Fruit fly (Drosophila melanogaster) whole organism, prepupa: ENCODE measurements around the gene CG15145.

Source experiments
- CG10669 ChIP-seq: fragments of 200-800 bp; sonication (Bioruptor generic); optimal IDR thresholded peaks from 3 replicates; lab custom pipeline; 2018; ENCODE audit warnings: missing biosample characterization, mild to moderate bottlenecking, missing genetic modification characterization, moderate library complexity
- CG11762 ChIP-seq: fragments of 200-800 bp; sonication (Bioruptor generic); optimal IDR thresholded peaks from 3 replicates; lab custom pipeline; 2016; ENCODE audit warnings: missing biosample characterization, missing genetic modification characterization; ENCODE audit not compliant: insufficient read depth
- CG11902 ChIP-seq: fragments of 200-800 bp; sonication (Bioruptor generic); optimal IDR thresholded peaks from 3 replicates; lab custom pipeline; 2016; ENCODE audit warnings: missing biosample characterization, missing genetic modification characterization
- CG1621 ChIP-seq: fragments of 200-800 bp; sonication (Bioruptor generic); optimal IDR thresholded peaks from 3 replicates; lab custom pipeline; 2018; ENCODE audit warnings: missing biosample characterization, mild to moderate bottlenecking, missing genetic modification characterization
- CG3032 ChIP-seq: fragments of 200-800 bp; optimal IDR thresholded peaks from 2 replicates; lab custom pipeline; 2019; ENCODE audit warnings: missing biosample characterization, mild to moderate bottlenecking, missing genetic modification characterization, moderate library complexity
- CG31627 ChIP-seq: fragments of 200-800 bp; sonication (Bioruptor generic); optimal IDR thresholded peaks from 3 replicates; lab custom pipeline; 2016; ENCODE audit warnings: missing biosample characterization, missing genetic modification characterization
- CG34406 ChIP-seq: fragments of 200-800 bp; sonication (Bioruptor generic); optimal IDR thresholded peaks from 3 replicates; lab custom pipeline; 2016; ENCODE audit warnings: missing biosample characterization, missing genetic modification characterization
- CG4318 ChIP-seq: fragments of 200-800 bp; sonication (Bioruptor generic); optimal IDR thresholded peaks from 3 replicates; lab custom pipeline; 2017; ENCODE audit warnings: missing biosample characterization, mild to moderate bottlenecking, missing genetic modification characterization
- CG6163 ChIP-seq: fragments of 200-800 bp; sonication (Bioruptor generic); IDR thresholded peaks from 3 replicates; pipeline ENCODE4 v1.3.6; 2022; ENCODE audit warnings: missing biosample characterization, missing genetic modification characterization
- CG6808 ChIP-seq: fragments of 200-800 bp; sonication (Bioruptor generic); optimal IDR thresholded peaks from 3 replicates; lab custom pipeline; 2017; ENCODE audit warnings: missing biosample characterization, missing genetic modification characterization, mild to moderate bottlenecking, moderate library complexity, missing genetic modification reagents
- CG7368 ChIP-seq: fragments of 200-800 bp; sonication (Bioruptor generic); optimal IDR thresholded peaks from 3 replicates; lab custom pipeline; 2016; ENCODE audit warnings: missing biosample characterization, missing genetic modification characterization
- CG8119 ChIP-seq: fragments of 200-800 bp; sonication (Bioruptor generic); IDR thresholded peaks from 3 replicates; pipeline ENCODE4 v1.3.6; 2022; ENCODE audit warnings: missing biosample characterization, missing genetic modification characterization
- CG8319 ChIP-seq: fragments of 200-800 bp; sonication (Bioruptor generic); optimal IDR thresholded peaks from 3 replicates; lab custom pipeline; 2016; ENCODE audit warnings: missing biosample characterization, missing genetic modification characterization
- CG8632 ChIP-seq: fragments of 200-800 bp; sonication (Bioruptor generic); optimal IDR thresholded peaks from 3 replicates; lab custom pipeline; 2016; ENCODE audit warnings: missing biosample characterization, missing genetic modification characterization
- Eip78C ChIP-seq: fragments of 200-800 bp; sonication (Bioruptor generic); peaks from one replicate; lab custom pipeline; 2016; ENCODE audit warnings: missing biosample characterization, missing genetic modification characterization
- Eip93F ChIP-seq: fragments of 200-800 bp; sonication (Bioruptor generic); optimal IDR thresholded peaks from 2 replicates; lab custom pipeline; 2016; ENCODE audit warnings: missing biosample characterization, mild to moderate bottlenecking, missing genetic modification characterization
- Ets21C ChIP-seq: fragments of 200-800 bp; sonication (Bioruptor generic); optimal IDR thresholded peaks from 3 replicates; lab custom pipeline; 2016; ENCODE audit warnings: missing biosample characterization, missing genetic modification characterization
- Hr38 ChIP-seq: sonication (Bioruptor generic); optimal IDR thresholded peaks from 2 replicates; lab custom pipeline; 2016; ENCODE audit warnings: missing biosample characterization, missing genetic modification characterization
- Hr4 ChIP-seq: fragments of 200-800 bp; sonication (Bioruptor generic); optimal IDR thresholded peaks from 3 replicates; lab custom pipeline; 2016; ENCODE audit warnings: missing biosample characterization, missing genetic modification characterization
- Met ChIP-seq: fragments of 200-800 bp; sonication (Bioruptor generic); optimal IDR thresholded peaks from 3 replicates; lab custom pipeline; 2016; ENCODE audit warnings: missing biosample characterization, missing genetic modification characterization
- OdsH ChIP-seq: fragments of 200-800 bp; sonication (Bioruptor generic); optimal IDR thresholded peaks from 3 replicates; lab custom pipeline; 2016; ENCODE audit warnings: missing biosample characterization, missing genetic modification characterization
- Smox ChIP-seq: fragments of 200-800 bp; sonication (Bioruptor generic); optimal IDR thresholded peaks from 3 replicates; lab custom pipeline; 2016; ENCODE audit warnings: missing biosample characterization, missing genetic modification characterization
- Sox102F ChIP-seq: fragments of 200-800 bp; sonication (Bioruptor generic); optimal IDR thresholded peaks from 2 replicates; lab custom pipeline; 2016; ENCODE audit warnings: missing biosample characterization, mild to moderate bottlenecking, missing genetic modification characterization
- Sox14 ChIP-seq: fragments of 200-800 bp; sonication (Bioruptor generic); optimal IDR thresholded peaks from 3 replicates; lab custom pipeline; 2016; ENCODE audit warnings: missing biosample characterization, missing genetic modification characterization
- Sox15 ChIP-seq: fragments of 200-800 bp; sonication (Bioruptor generic); optimal IDR thresholded peaks from 3 replicates; lab custom pipeline; 2016; ENCODE audit warnings: missing biosample characterization, missing genetic modification characterization
- achi ChIP-seq: fragments of 200-800 bp; sonication (Bioruptor generic); optimal IDR thresholded peaks from 3 replicates; lab custom pipeline; 2016; ENCODE audit warnings: missing biosample characterization, missing genetic modification characterization
- acj6 ChIP-seq: fragments of 200-800 bp; sonication (Bioruptor generic); optimal IDR thresholded peaks from 3 replicates; lab custom pipeline; 2016; ENCODE audit warnings: missing biosample characterization, missing genetic modification characterization
- cyc ChIP-seq: fragments of 200-800 bp; sonication (Bioruptor generic); optimal IDR thresholded peaks from 3 replicates; lab custom pipeline; 2016; ENCODE audit warnings: missing biosample characterization, missing genetic modification characterization
- dac ChIP-seq: fragments of 200-800 bp; sonication (Bioruptor generic); optimal IDR thresholded peaks from 2 replicates; lab custom pipeline; 2017; ENCODE audit warnings: missing biosample characterization, mild to moderate bottlenecking, missing genetic modification characterization
- dsx ChIP-seq: fragments of 200-800 bp; optimal IDR thresholded peaks from 3 replicates; lab custom pipeline; 2019; ENCODE audit warnings: missing biosample characterization, mild to moderate bottlenecking, missing genetic modification characterization, moderate library complexity; ENCODE audit not compliant: poor library complexity, severe bottlenecking
- eg ChIP-seq: fragments of 200-800 bp; sonication (Bioruptor generic); IDR thresholded peaks from 3 replicates; pipeline ENCODE4 v1.3.6; 2022; ENCODE audit warnings: missing biosample characterization, missing genetic modification characterization
- esn ChIP-seq: fragments of 200-800 bp; sonication (Bioruptor generic); optimal IDR thresholded peaks from 2 replicates; lab custom pipeline; 2016; ENCODE audit warnings: missing biosample characterization, mild to moderate bottlenecking, missing genetic modification characterization, moderate library complexity
- fd59A ChIP-seq: fragments of 200-800 bp; sonication (Bioruptor generic); optimal IDR thresholded peaks from 2 replicates; lab custom pipeline; 2017; ENCODE audit warnings: missing biosample characterization, mild to moderate bottlenecking, missing genetic modification characterization, missing genetic modification reagents
- fd85E ChIP-seq: fragments of 200-800 bp; sonication (Bioruptor generic); optimal IDR thresholded peaks from 3 replicates; lab custom pipeline; 2016; ENCODE audit warnings: missing biosample characterization, missing genetic modification characterization
- fkh ChIP-seq: fragments of 200-800 bp; sonication (Bioruptor generic); optimal IDR thresholded peaks from 3 replicates; lab custom pipeline; 2017; ENCODE audit warnings: missing biosample characterization, mild to moderate bottlenecking, missing genetic modification characterization, moderate library complexity
- lz ChIP-seq: fragments of 200-800 bp; sonication (Bioruptor generic); optimal IDR thresholded peaks from 3 replicates; lab custom pipeline; 2016; ENCODE audit warnings: missing biosample characterization, missing genetic modification characterization
- net ChIP-seq: fragments of 200-800 bp; sonication (Bioruptor generic); optimal IDR thresholded peaks from 3 replicates; lab custom pipeline; 2016; ENCODE audit warnings: missing biosample characterization, missing genetic modification characterization
- ss ChIP-seq, 2 experiments: fragments of 200-800 bp; sonication (Bioruptor generic); optimal IDR thresholded peaks; 2 replicates in 1 of 2; 3 replicates in 1 of 2; lab custom pipeline; 2017 to 2018; ENCODE audit warnings: mild to moderate bottlenecking in 2 of 2, missing biosample characterization in 2 of 2, missing genetic modification characterization in 2 of 2, moderate library complexity in 1 of 2
- svp ChIP-seq: fragments of 200-800 bp; sonication (Bioruptor generic); peaks from one replicate; lab custom pipeline; 2016; ENCODE audit warnings: missing biosample characterization, missing genetic modification characterization
- topi ChIP-seq: fragments of 200-800 bp; sonication (Bioruptor generic); optimal IDR thresholded peaks from 3 replicates; lab custom pipeline; 2016; ENCODE audit warnings: missing biosample characterization, missing genetic modification characterization

Gene CG15145

dm6 chr2L:17564682-17565081 lies 32.6 kb upstream of the CG15145 start:
- TF ChIP-seq fd85E (GFP tag; lab: Kevin White, UChicago): no peak
- no peak for TF ChIP-seq CG4318 (GFP tag; lab: Kevin White, UChicago)
- no peak for TF ChIP-seq topi (GFP tag; lab: Kevin White, UChicago)
- TF ChIP-seq Eip78C (GFP tag; lab: Kevin White, UChicago): no peak
- no peak for TF ChIP-seq cyc (GFP tag; lab: Kevin White, UChicago)
- no peak for TF ChIP-seq net (GFP tag; lab: Kevin White, UChicago)
- no peak for TF ChIP-seq CG1621 (tag; lab: Kevin White, UChicago)
- no peak for TF ChIP-seq CG11902 (GFP tag; lab: Kevin White, UChicago)
- TF ChIP-seq achi (GFP tag; lab: Kevin White, UChicago): no peak
- TF ChIP-seq CG6163: no peak
- TF ChIP-seq OdsH (GFP tag; lab: Kevin White, UChicago): no peak
- no peak for TF ChIP-seq CG3032 (tag; lab: Kevin White, UChicago)
- no peak for TF ChIP-seq acj6 (GFP tag; lab: Kevin White, UChicago)

- no peak for TF ChIP-seq CG8319
- TF ChIP-seq CG7368 (GFP tag; lab: Kevin White, UChicago): no peak
These were observed 29.9 kb upstream of the CG15145 start for dm6 chr2L:17561914-17562313.

- no peak for TF ChIP-seq CG7368 (GFP tag; lab: Kevin White, UChicago)
- no peak for TF ChIP-seq svp (GFP tag; lab: Kevin White, UChicago)
- TF ChIP-seq Hr38 (GFP tag; lab: Kevin White, UChicago): no peak
- TF ChIP-seq Ets21C (GFP tag; lab: Kevin White, UChicago): no peak
- TF ChIP-seq Eip78C (GFP tag; lab: Kevin White, UChicago): peak; percentile 3
- no peak for TF ChIP-seq OdsH (GFP tag; lab: Kevin White, UChicago)
- no peak for TF ChIP-seq CG8319
- no peak for TF ChIP-seq CG6808 (GFP tag; lab: Kevin White, UChicago)
These were observed 28.3 kb upstream of the CG15145 start for dm6 chr2L:17560125-17561019.

- TF ChIP-seq CG31627 (GFP tag; lab: Kevin White, UChicago): no peak
- no peak for TF ChIP-seq ss (GFP tag; optimal IDR thresholded peaks at IDR 0.05; lab: Kevin White, UChicago)
- no peak for TF ChIP-seq Eip78C (GFP tag; lab: Kevin White, UChicago)
- no peak for TF ChIP-seq Eip93F (GFP tag; lab: Kevin White, UChicago)
- no peak for TF ChIP-seq acj6 (GFP tag; lab: Kevin White, UChicago)
- no peak for TF ChIP-seq CG4318 (GFP tag; lab: Kevin White, UChicago)
- no peak for TF ChIP-seq CG34406 (GFP tag; lab: Kevin White, UChicago)
- TF ChIP-seq fd59A (GFP tag; lab: Kevin White, UChicago): no peak
- TF ChIP-seq esn (GFP tag; lab: Kevin White, UChicago): no peak
- TF ChIP-seq CG10669 (GFP tag; lab: Kevin White, UChicago): no peak
- TF ChIP-seq Sox14: no peak
- TF ChIP-seq CG1621 (tag; lab: Kevin White, UChicago): no peak
- no peak for TF ChIP-seq achi (GFP tag; lab: Kevin White, UChicago)
- TF ChIP-seq eg (GFP tag; lab: Robert Waterston, UW): no peak
- no peak for TF ChIP-seq Smox
- no peak for TF ChIP-seq Sox15 (GFP tag; lab: Kevin White, UChicago)
These were observed 27.2 kb upstream of the CG15145 start for dm6 chr2L:17559275-17559674.

- TF ChIP-seq dac (GFP tag; lab: Kevin White, UChicago) (no peak), lz (no peak), achi (GFP tag; lab: Kevin White, UChicago) (peak; percentile 5), Sox102F (no peak), Hr4 (no peak), CG8632 (GFP tag; lab: Kevin White, UChicago) (peak; percentile 6), net (GFP tag; lab: Kevin White, UChicago) (no peak), fd59A (GFP tag; lab: Kevin White, UChicago) (no peak), Met (GFP tag; lab: Kevin White, UChicago) (no peak), eg (GFP tag; lab: Robert Waterston, UW) (no peak), CG8319 (no peak), fkh (GFP tag; lab: Kevin White, UChicago) (no peak), CG6163 (no peak), CG8119 (GFP tag; lab: Robert Waterston, UW) (peak; percentile 48; the same call in 2 of the 3 replicates), dsx (GFP tag; lab: Kevin White, UChicago) (peak; percentile 48), Sox15 (GFP tag; lab: Kevin White, UChicago) (no peak), CG11762 (GFP tag; lab: Kevin White, UChicago) (no peak)
These were observed 26.2 kb upstream of the CG15145 start for dm6 chr2L:17558111-17558773.
